Worm (Caenorhabditis elegans): ENCODE data around the gene C13C4.8.

- TF ChIP-seq nhr-25 (tag; optimal IDR thresholded peaks at IDR 0.05) (no peak), nhr-6 (tag; optimal IDR thresholded peaks at IDR 0.05) (no peak), unc-62 (GFP tag; optimal IDR thresholded peaks at IDR 0.05) (no peak), dmd-4 (tag; optimal IDR thresholded peaks at IDR 0.05) (no peak), elt-3 (tag; optimal IDR thresholded peaks at IDR 0.05) (no peak), F13H6.1 (tag; optimal IDR thresholded peaks at IDR 0.05) (no peak), fos-1 (tag; optimal IDR thresholded peaks at IDR 0.05) (peak; percentile 56), nhr-77 (tag; optimal IDR thresholded peaks at IDR 0.05) (no peak), ZK546.5 (tag; optimal IDR thresholded peaks at IDR 0.05) (no peak)
Measured at ce11 chrV:12075983-12076382, 41.8 kb upstream of the C13C4.8 start.
